Worm (Caenorhabditis elegans) whole organism, L1 larva: ENCODE measurements around the gene cyp-34A8.

Experiments used
- elt-3 ChIP-seq, 6 experiments: fragments of 150-350 bp in 1 of 6; sonication (generic microtip); optimal IDR thresholded peaks; 2 replicates each; lab custom pipeline; 2017 to 2018; ENCODE audit warnings: missing biosample characterization in 6 of 6, missing genetic modification characterization in 6 of 6, inconsistent platforms in 1 of 6
- ets-5 ChIP-seq: fragments of 200-800 bp; sonication (Bioruptor generic); IDR thresholded peaks from 2 replicates; pipeline ENCODE4 v1.3.6; 2022; ENCODE audit warnings: missing genetic modification characterization, missing compliant biosample characterization
- hlh-4 ChIP-seq: sonication (generic microtip); optimal IDR thresholded peaks from 2 replicates; lab custom pipeline; 2016; ENCODE audit warnings: mild to moderate bottlenecking, missing genetic modification characterization, missing compliant biosample characterization
- lin-15B ChIP-seq: fragments of 150-350 bp; sonication (generic microtip); optimal IDR thresholded peaks from 3 replicates; lab custom pipeline; 2014; ENCODE audit warnings: missing biosample characterization, missing genetic modification characterization
- nhr-11 ChIP-seq: fragments of 150-350 bp; optimal IDR thresholded peaks from 2 replicates; lab custom pipeline; 2014; ENCODE audit warnings: missing biosample characterization, missing genetic modification characterization
- nhr-19 ChIP-seq: fragments of 200-800 bp; sonication (Bioruptor generic); conservative IDR thresholded peaks from 2 replicates; pipeline ENCODE4 v1.3.6; 2022; ENCODE audit warnings: missing genetic modification characterization, missing compliant biosample characterization
- nhr-28 ChIP-seq: fragments of 150-350 bp; optimal IDR thresholded peaks from 2 replicates; lab custom pipeline; 2014; ENCODE audit warnings: missing biosample characterization, missing genetic modification characterization
- unc-130 ChIP-seq: fragments of 150-350 bp; optimal IDR thresholded peaks from 2 replicates; lab custom pipeline; 2017; ENCODE audit warnings: missing biosample characterization, missing genetic modification characterization, inconsistent platforms
- unc-62 ChIP-seq: fragments of 150-350 bp; optimal IDR thresholded peaks from 2 replicates; lab custom pipeline; 2014; ENCODE audit warnings: missing biosample characterization, missing genetic modification reagents, missing genetic modification characterization
- zag-1 ChIP-seq: fragments of 150-350 bp; optimal IDR thresholded peaks from 2 replicates; lab custom pipeline; 2014; ENCODE audit warnings: missing biosample characterization, missing genetic modification characterization

DNA sequence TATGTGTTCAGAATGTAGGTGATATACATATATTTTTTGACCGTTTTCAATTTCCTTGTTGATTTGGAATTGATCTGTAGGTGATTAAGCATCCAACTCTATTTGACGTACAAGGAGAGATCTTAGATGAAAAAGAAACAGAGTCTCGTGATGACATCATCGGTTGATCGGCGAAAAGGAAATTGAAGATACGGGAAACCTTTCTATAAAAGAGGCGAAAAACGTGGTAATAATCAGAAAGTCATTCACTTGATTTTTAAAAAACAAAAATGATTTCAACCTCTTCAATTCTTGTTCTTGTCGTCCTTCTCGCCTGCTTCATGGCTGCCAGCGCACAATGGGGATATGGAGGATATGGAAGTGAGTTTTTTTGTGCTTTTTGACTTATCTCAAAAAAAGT, 16.6 kb upstream of the cyp-34A8 start, which contains the start of gene nlp-29:
- TF ChIP-seq lin-15B (tag; lab: Kevin White, UChicago) (no peak), nhr-11 (tag; lab: Kevin White, UChicago) (no peak), zag-1 (tag; lab: Kevin White, UChicago) (no peak), unc-130 (tag; lab: Kevin White, UChicago) (no peak), nhr-28 (tag; lab: Kevin White, UChicago) (no peak), unc-62 (GFP tag; lab: Kevin White, UChicago) (no peak), ets-5 (GFP tag; lab: Robert Waterston, UW) (no peak), nhr-19 (no peak), elt-3 (tag; optimal IDR thresholded peaks at IDR 0.05; lab: Kevin White, UChicago) (peak in 1 of 6 experiments; percentile 56), hlh-4 (no peak)
